Worm (Caenorhabditis elegans): ENCODE measurements around the gene srh-132.
"Not testable (repeated sequence)": the region's sequence is repeated elsewhere in the genome, so short reads cannot be mapped to it uniquely, and the experiment has no call there.

The srh-132 gene

ce11 chrV:17409955-17410354 lies at the start of gene srh-132:
TSS of gene srh-132 (plus strand) at chrV:17410255.
- TF ChIP-seq ceh-13 (GFP tag; optimal IDR thresholded peaks at IDR 0.05); F13C5.2 (tag; optimal IDR thresholded peaks at IDR 0.05); tbx-11 (GFP tag; IDR thresholded peaks at IDR 0.05): not testable (repeated sequence)

- TF ChIP-seq ets-7 (tag; optimal IDR thresholded peaks at IDR 0.05): no peak
- TF ChIP-seq aly-1 (tag; optimal IDR thresholded peaks at IDR 0.05): no peak
- no peak for TF ChIP-seq hmg-4 (GFP tag; optimal IDR thresholded peaks at IDR 0.05)
- TF ChIP-seq tra-4 (tag; optimal IDR thresholded peaks at IDR 0.05): no peak
- TF ChIP-seq B0310.2 (tag; optimal IDR thresholded peaks at IDR 0.05): no peak
- TF ChIP-seq scrt-1 (GFP tag; IDR thresholded peaks at IDR 0.05): no peak
- no peak for TF ChIP-seq ama-1 (optimal IDR thresholded peaks at IDR 0.05)
- TF ChIP-seq sea-1 (GFP tag; conservative IDR thresholded peaks at IDR 0.05): no peak
- no peak for TF ChIP-seq ceh-36 (tag; optimal IDR thresholded peaks at IDR 0.05)
- no peak for TF ChIP-seq ceh-13 (GFP tag; optimal IDR thresholded peaks at IDR 0.05)
- no peak for TF ChIP-seq pes-1 (GFP tag; IDR thresholded peaks at IDR 0.05)
- no peak for TF ChIP-seq tbx-37 (GFP tag; conservative IDR thresholded peaks at IDR 0.05)
- TF ChIP-seq F13C5.2 (tag; optimal IDR thresholded peaks at IDR 0.05): no peak
These were observed 33.4 kb upstream of the srh-132 start, which contains the start of gene Y20C6A.1 for ce11 chrV:17376639-17377038. TSS of gene Y20C6A.1 (minus strand) at chrV:17376745.

DNA sequence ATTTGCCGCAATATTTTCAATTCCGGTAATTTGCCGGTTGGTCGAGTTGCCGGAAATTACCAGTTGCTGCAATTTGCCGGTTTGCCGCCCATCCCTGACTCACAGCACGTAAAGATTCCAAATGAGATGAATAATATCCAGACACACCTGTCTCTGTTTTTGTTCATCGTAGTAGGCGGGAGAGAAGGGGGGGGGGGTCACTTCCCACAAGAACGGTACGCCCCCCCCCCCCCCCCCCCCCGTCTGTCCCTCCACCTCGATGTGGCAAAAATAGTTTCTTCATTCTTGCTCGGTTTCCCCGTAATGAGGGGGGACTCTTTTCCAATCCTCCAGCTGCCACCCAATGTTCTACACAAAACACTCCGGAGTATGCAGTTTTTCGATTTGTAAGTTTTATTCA lies 32.9 kb upstream of the srh-132 start, which contains the start of gene fbxb-7:
TSS of gene fbxb-7 (plus strand) at position 267 of the 400 bp plus-strand sequence.
- TF ChIP-seq ets-7 (tag; optimal IDR thresholded peaks at IDR 0.05) (no peak), B0310.2 (tag; optimal IDR thresholded peaks at IDR 0.05) (no peak), tbx-11 (GFP tag; IDR thresholded peaks at IDR 0.05) (no peak), aly-1 (tag; optimal IDR thresholded peaks at IDR 0.05) (no peak), hmg-4 (GFP tag; optimal IDR thresholded peaks at IDR 0.05) (no peak), scrt-1 (GFP tag; IDR thresholded peaks at IDR 0.05) (no peak), pes-1 (GFP tag; IDR thresholded peaks at IDR 0.05) (no peak), ama-1 (optimal IDR thresholded peaks at IDR 0.05) (no peak), tbx-37 (GFP tag; conservative IDR thresholded peaks at IDR 0.05) (no peak), ceh-13 (GFP tag; optimal IDR thresholded peaks at IDR 0.05) (no peak), hmbx-1 (tag; optimal IDR thresholded peaks at IDR 0.05) (no peak)

DNA sequence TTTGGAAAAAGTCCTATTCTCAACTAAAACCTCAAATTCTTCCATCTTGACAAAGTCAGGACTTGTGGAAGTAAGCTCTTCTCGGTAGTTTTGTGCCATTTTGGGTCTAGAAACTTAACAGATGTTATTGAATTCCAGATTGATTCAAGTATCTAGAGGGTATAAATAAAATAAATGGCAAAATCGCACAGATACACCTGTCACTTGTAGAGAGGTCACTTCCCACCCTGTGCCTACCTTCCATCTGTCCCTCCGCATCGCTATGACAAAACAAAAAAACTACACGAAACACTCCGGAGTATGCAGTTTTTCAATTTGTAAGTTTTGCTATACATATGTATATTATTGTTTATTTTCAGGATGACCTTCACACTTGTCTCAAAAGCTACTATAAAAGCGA lies 30.1 kb upstream of the srh-132 start, which contains the start of gene Y20C6A.4:
TSS of gene Y20C6A.4 (plus strand) at position 301 of the 400 bp plus-strand sequence.
- TF ChIP-seq scrt-1 (GFP tag; IDR thresholded peaks at IDR 0.05) (no peak), tbx-11 (GFP tag; IDR thresholded peaks at IDR 0.05) (no peak), aly-1 (tag; optimal IDR thresholded peaks at IDR 0.05) (no peak), F13C5.2 (tag; optimal IDR thresholded peaks at IDR 0.05) (no peak), hmg-4 (GFP tag; optimal IDR thresholded peaks at IDR 0.05) (no peak), tra-4 (tag; optimal IDR thresholded peaks at IDR 0.05) (no peak), pes-1 (GFP tag; IDR thresholded peaks at IDR 0.05) (no peak)

ce11 chrV:17395374-17395773 lies 14.7 kb upstream of the srh-132 start, which contains the start of gene srh-120:
TSS of gene srh-120 (plus strand) at chrV:17395674.
- TF ChIP-seq scrt-1 (GFP tag; IDR thresholded peaks at IDR 0.05) (no peak), F13C5.2 (tag; optimal IDR thresholded peaks at IDR 0.05) (no peak), hmg-4 (GFP tag; optimal IDR thresholded peaks at IDR 0.05) (no peak), ama-1 (optimal IDR thresholded peaks at IDR 0.05) (no peak), flt-1 (GFP tag; IDR thresholded peaks at IDR 0.05) (no peak), hnd-1 (tag; optimal IDR thresholded peaks at IDR 0.05) (no peak)

- no peak for TF ChIP-seq aly-1 (tag; optimal IDR thresholded peaks at IDR 0.05)
- no peak for TF ChIP-seq tbx-11 (GFP tag; IDR thresholded peaks at IDR 0.05)
- no peak for TF ChIP-seq hmg-4 (GFP tag; optimal IDR thresholded peaks at IDR 0.05)
- no peak for TF ChIP-seq B0310.2 (tag; optimal IDR thresholded peaks at IDR 0.05)
- no peak for TF ChIP-seq F13C5.2 (tag; optimal IDR thresholded peaks at IDR 0.05)
- no peak for TF ChIP-seq hnd-1 (tag; optimal IDR thresholded peaks at IDR 0.05)
- no peak for TF ChIP-seq ceh-36 (tag; optimal IDR thresholded peaks at IDR 0.05)
- no peak for TF ChIP-seq scrt-1 (GFP tag; IDR thresholded peaks at IDR 0.05)
- no peak for TF ChIP-seq ets-7 (tag; optimal IDR thresholded peaks at IDR 0.05)
- TF ChIP-seq ceh-13 (GFP tag; optimal IDR thresholded peaks at IDR 0.05): no peak
- TF ChIP-seq ama-1 (optimal IDR thresholded peaks at IDR 0.05): no peak
- TF ChIP-seq tbx-37 (GFP tag; conservative IDR thresholded peaks at IDR 0.05): no peak
- TF ChIP-seq sea-1 (GFP tag; conservative IDR thresholded peaks at IDR 0.05): no peak
- TF ChIP-seq hmbx-1 (tag; optimal IDR thresholded peaks at IDR 0.05): no peak
- TF ChIP-seq flt-1 (GFP tag; IDR thresholded peaks at IDR 0.05): no peak
- no peak for TF ChIP-seq tra-4 (tag; optimal IDR thresholded peaks at IDR 0.05)
- TF ChIP-seq pes-1 (GFP tag; IDR thresholded peaks at IDR 0.05): no peak
These were observed 4.9 kb downstream of the srh-132 start, which contains the start of gene T27C5.12 for ce11 chrV:17414951-17415350. TSS of gene T27C5.12 (plus strand) at chrV:17415251.

DNA sequence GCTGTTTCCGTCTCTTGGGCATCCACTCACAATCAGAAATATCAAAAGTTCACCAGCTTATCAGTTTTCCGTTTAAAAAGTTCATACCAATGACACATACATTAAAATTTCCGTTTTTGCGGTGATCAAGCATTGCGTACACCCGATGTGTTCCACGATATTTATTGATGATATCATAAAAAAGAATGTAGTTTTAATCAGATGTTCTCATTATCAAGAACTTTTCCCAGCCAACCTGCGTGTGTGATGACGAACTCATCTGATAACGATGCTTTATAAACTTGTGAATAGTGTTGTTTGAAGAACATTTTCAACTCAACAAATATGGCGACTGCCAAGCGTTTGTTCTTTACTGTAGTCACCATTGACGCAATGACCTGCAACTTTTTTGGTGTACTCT lies 6.8 kb downstream of the srh-132 start, which contains the start of gene clc-21:
TSS of gene clc-21 (plus strand) at position 301 of the 400 bp plus-strand sequence.
- TF ChIP-seq tbx-11 (GFP tag; IDR thresholded peaks at IDR 0.05): no peak
- TF ChIP-seq ama-1 (optimal IDR thresholded peaks at IDR 0.05): no peak
- TF ChIP-seq hmg-4 (GFP tag; optimal IDR thresholded peaks at IDR 0.05): no peak
- TF ChIP-seq tbx-37 (GFP tag; conservative IDR thresholded peaks at IDR 0.05): no peak
- no peak for TF ChIP-seq flt-1 (GFP tag; IDR thresholded peaks at IDR 0.05)
- TF ChIP-seq scrt-1 (GFP tag; IDR thresholded peaks at IDR 0.05): no peak
- TF ChIP-seq ceh-36 (tag; optimal IDR thresholded peaks at IDR 0.05): no peak
- TF ChIP-seq aly-1 (tag; optimal IDR thresholded peaks at IDR 0.05): no peak
- no peak for TF ChIP-seq hmbx-1 (tag; optimal IDR thresholded peaks at IDR 0.05)
- TF ChIP-seq ceh-13 (GFP tag; optimal IDR thresholded peaks at IDR 0.05): no peak
- no peak for TF ChIP-seq B0310.2 (tag; optimal IDR thresholded peaks at IDR 0.05)
- no peak for TF ChIP-seq sea-1 (GFP tag; conservative IDR thresholded peaks at IDR 0.05)
- no peak for TF ChIP-seq tra-4 (tag; optimal IDR thresholded peaks at IDR 0.05)

ce11 chrV:17429262-17429661 lies 19.2 kb downstream of the srh-132 start:
- TF ChIP-seq tbx-37 (GFP tag; conservative IDR thresholded peaks at IDR 0.05): no peak
- no peak for TF ChIP-seq scrt-1 (GFP tag; IDR thresholded peaks at IDR 0.05)
- no peak for TF ChIP-seq F13C5.2 (tag; optimal IDR thresholded peaks at IDR 0.05)
- no peak for TF ChIP-seq tra-4 (tag; optimal IDR thresholded peaks at IDR 0.05)
- no peak for TF ChIP-seq hnd-1 (tag; optimal IDR thresholded peaks at IDR 0.05)
- no peak for TF ChIP-seq flt-1 (GFP tag; IDR thresholded peaks at IDR 0.05)
- no peak for TF ChIP-seq B0310.2 (tag; optimal IDR thresholded peaks at IDR 0.05)
- TF ChIP-seq pes-1 (GFP tag; IDR thresholded peaks at IDR 0.05): no peak
- no peak for TF ChIP-seq ama-1 (optimal IDR thresholded peaks at IDR 0.05)
- TF ChIP-seq sea-1 (GFP tag; conservative IDR thresholded peaks at IDR 0.05): no peak
- no peak for TF ChIP-seq aly-1 (tag; optimal IDR thresholded peaks at IDR 0.05)
- TF ChIP-seq ceh-13 (GFP tag; optimal IDR thresholded peaks at IDR 0.05): no peak
- no peak for TF ChIP-seq ceh-36 (tag; optimal IDR thresholded peaks at IDR 0.05)
- no peak for TF ChIP-seq hmbx-1 (tag; optimal IDR thresholded peaks at IDR 0.05)
- TF ChIP-seq ets-7 (tag; optimal IDR thresholded peaks at IDR 0.05): no peak
- TF ChIP-seq hmg-4 (GFP tag; optimal IDR thresholded peaks at IDR 0.05): no peak

Data from whole organism, early embryonic.